Fruit fly (Drosophila melanogaster) S2 (cell line): ENCODE results near the gene CG13912.

Source experiments
- CG8478 ChIP-seq: fragments of >200 bp; optimal IDR thresholded peaks from 2 replicates; lab custom pipeline; 2018
- CTCF ChIP-seq, 2 experiments: fragments of >200 bp; optimal IDR thresholded peaks; 2 replicates each; lab custom pipeline; 2018

DNA sequence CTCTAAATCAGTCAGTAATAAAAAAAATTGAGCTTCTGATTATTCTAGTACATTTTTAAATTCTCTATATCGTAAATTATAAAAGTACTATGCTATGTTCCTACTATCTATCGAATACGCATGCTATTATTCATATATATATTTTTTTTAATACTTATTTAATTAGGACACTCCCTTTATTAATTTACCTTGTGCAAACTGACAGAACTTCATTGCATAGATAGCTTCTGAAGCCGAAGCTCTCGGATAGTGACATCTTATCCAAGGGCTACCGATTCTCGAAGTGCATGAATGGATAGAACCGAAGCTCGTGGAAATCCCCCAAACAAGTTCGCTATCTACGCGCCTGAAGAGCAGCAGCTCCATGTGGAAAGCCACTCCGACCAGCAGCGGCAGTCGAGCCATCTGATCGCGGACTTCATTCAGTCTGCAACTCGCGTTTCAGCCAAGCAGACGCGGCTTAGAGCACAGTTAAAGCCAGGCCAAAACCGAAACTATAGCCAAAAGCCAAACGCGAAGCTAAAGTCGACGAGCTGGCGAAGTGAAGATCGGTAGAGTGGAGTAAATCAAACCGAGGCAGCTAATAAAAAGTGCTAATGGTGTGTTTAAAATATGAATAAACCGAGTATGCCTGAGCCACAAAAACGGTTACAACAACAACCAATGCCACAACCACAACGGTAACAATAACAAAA, 11.1 kb downstream of the CG13912 start, which contains the start of gene mwh:
- TF ChIP-seq CG8478 (lab: Kevin White, UChicago) (no peak), CTCF (optimal IDR thresholded peaks at IDR 0.05; lab: Kevin White, UChicago) (no peak)
